Fruit fly (Drosophila melanogaster): ENCODE data around the gene rdx.

The rdx gene

dm6 chr3R:14028873-14029369 lies 2.9 kb downstream of the rdx start, which contains the start of gene Cyp6d5 (continued):
- no peak for TF ChIP-seq CG3163 (GFP tag; optimal IDR thresholded peaks at IDR 0.05)
- TF ChIP-seq sob (GFP tag; IDR thresholded peaks at IDR 0.05): no peak
- no peak for TF ChIP-seq NfI (GFP tag; optimal IDR thresholded peaks at IDR 0.05)
- peak; percentile 2 for TF ChIP-seq CG2678 (tag; optimal IDR thresholded peaks at IDR 0.05)
- TF ChIP-seq gro (GFP tag; optimal IDR thresholded peaks at IDR 0.05): no peak
- no peak for TF ChIP-seq sd (tag; optimal IDR thresholded peaks at IDR 0.05)
- TF ChIP-seq HHEX (GFP tag; optimal IDR thresholded peaks at IDR 0.05): no peak
- TF ChIP-seq emc (GFP tag; optimal IDR thresholded peaks at IDR 0.05): no peak
- peak; percentile 17 for TF ChIP-seq PHDP (tag; optimal IDR thresholded peaks at IDR 0.05)
- TF ChIP-seq CG33213 (GFP tag; optimal IDR thresholded peaks at IDR 0.05): no peak
- TF ChIP-seq CG12236 (GFP tag; optimal IDR thresholded peaks at IDR 0.05): no peak
- no peak for TF ChIP-seq CG10462 (GFP tag; optimal IDR thresholded peaks at IDR 0.05)
- peak; percentile 96 for TF ChIP-seq exex (tag; optimal IDR thresholded peaks at IDR 0.05)
- no peak for TF ChIP-seq CG15514 (GFP tag; optimal IDR thresholded peaks at IDR 0.05)
- TF ChIP-seq grn (GFP tag; optimal IDR thresholded peaks at IDR 0.05): peak; percentile 75
- peak; percentile 31 for TF ChIP-seq B-H2 (GFP tag; optimal IDR thresholded peaks at IDR 0.05)
- TF ChIP-seq Fer2 (tag; optimal IDR thresholded peaks at IDR 0.05): no peak
- no peak for TF ChIP-seq CG1024 (GFP tag; IDR thresholded peaks at IDR 0.05)
- no peak for TF ChIP-seq Sry-δ (GFP tag; optimal IDR thresholded peaks at IDR 0.05)
- TF ChIP-seq Dfd (GFP tag; optimal IDR thresholded peaks at IDR 0.05): no peak
- TF ChIP-seq CG11560 (tag; IDR thresholded peaks at IDR 0.05): no peak
- no peak for TF ChIP-seq CG1792 (GFP tag; optimal IDR thresholded peaks at IDR 0.05)
- no peak for TF ChIP-seq sc (optimal IDR thresholded peaks at IDR 0.05)
- no peak for TF ChIP-seq sc (GFP tag; optimal IDR thresholded peaks at IDR 0.05)
- TF ChIP-seq CG18599 (GFP tag; optimal IDR thresholded peaks at IDR 0.05): peak; percentile 4
- TF ChIP-seq CG8089 (GFP tag; optimal IDR thresholded peaks at IDR 0.05): no peak
- peak; percentile 77 for TF ChIP-seq CG15479 (GFP tag; optimal IDR thresholded peaks at IDR 0.05)
- peak; percentile 3 for TF ChIP-seq ATbp (GFP tag; optimal IDR thresholded peaks at IDR 0.05)
- TF ChIP-seq insv (GFP tag; optimal IDR thresholded peaks at IDR 0.05): no peak
- TF ChIP-seq D (optimal IDR thresholded peaks at IDR 0.05): no peak
- TF ChIP-seq D (GFP tag; optimal IDR thresholded peaks at IDR 0.05): no peak
- peak in 1 of 2 experiments; percentile 13 for TF ChIP-seq bsh (GFP tag; optimal IDR thresholded peaks at IDR 0.05)
- TF ChIP-seq CG6175 (GFP tag; IDR thresholded peaks at IDR 0.05): no peak
- TF ChIP-seq gt (GFP tag; IDR thresholded peaks at IDR 0.05): no peak
- TF ChIP-seq fd64A (GFP tag; optimal IDR thresholded peaks at IDR 0.05): peak; percentile 3
- TF ChIP-seq CG11247 (GFP tag; IDR thresholded peaks at IDR 0.05): no peak
- TF ChIP-seq CG7963 (GFP tag; IDR thresholded peaks at IDR 0.05; ENCODE audit: partially characterized antibody): no peak
- TF ChIP-seq HmgZ (tag; optimal IDR thresholded peaks at IDR 0.05): peak; percentile 35
- TF ChIP-seq CG1233 (GFP tag; optimal IDR thresholded peaks at IDR 0.05): peak; percentile 32
- TF ChIP-seq CG9437 (GFP tag; optimal IDR thresholded peaks at IDR 0.05): no peak
- peak; percentile 3 for TF ChIP-seq cwo (GFP tag; optimal IDR thresholded peaks at IDR 0.05)
- TF ChIP-seq CG32772 (GFP tag; IDR thresholded peaks at IDR 0.05): no peak
- TF ChIP-seq zen (tag; optimal IDR thresholded peaks at IDR 0.05): peak; percentile 47
- no peak for TF ChIP-seq CG9215 (GFP tag; IDR thresholded peaks at IDR 0.05)
- no peak for TF ChIP-seq pb (GFP tag; optimal IDR thresholded peaks at IDR 0.05)
- TF ChIP-seq CG17385 (GFP tag; optimal IDR thresholded peaks at IDR 0.05): no peak
- no peak for TF ChIP-seq wek (GFP tag; optimal IDR thresholded peaks at IDR 0.05)
- peak; percentile 44 for TF ChIP-seq BtbVII (GFP tag; optimal IDR thresholded peaks at IDR 0.05)
- no peak for TF ChIP-seq bab2 (GFP tag; optimal IDR thresholded peaks at IDR 0.05)
- no peak for TF ChIP-seq dimm (GFP tag; IDR thresholded peaks at IDR 0.05)
- no peak for TF ChIP-seq Hsf (GFP tag; optimal IDR thresholded peaks at IDR 0.05)
- no peak for TF ChIP-seq CG8944 (GFP tag; optimal IDR thresholded peaks at IDR 0.05)

All from whole organism, embryonic.